Worm (Caenorhabditis elegans) whole organism, young adult: ENCODE measurements around the gene cgp-1.

ENCODE experiments used
- D2030.7 ChIP-seq: fragments of 200-800 bp; sonication (Bioruptor generic); IDR thresholded peaks from 2 replicates; pipeline ENCODE4 v1.3.6; 2022; ENCODE audit warnings: missing genetic modification reagents, missing genetic modification characterization, missing compliant biosample characterization
- F23B12.7 ChIP-seq: sonication (generic microtip); optimal IDR thresholded peaks from 2 replicates; lab custom pipeline; 2017; ENCODE audit warnings: missing genetic modification characterization, mild to moderate bottlenecking, missing compliant biosample characterization, antibody characterized with exemption, moderate library complexity; ENCODE audit not compliant: insufficient read depth
- F55B11.4 ChIP-seq: sonication (generic microtip); optimal IDR thresholded peaks from 2 replicates; lab custom pipeline; 2016; ENCODE audit warnings: missing compliant biosample characterization, missing genetic modification characterization, borderline replicate concordance; ENCODE audit not compliant: insufficient read depth
- K12H6.12 ChIP-seq: fragments of 200-800 bp; sonication (Bioruptor generic); optimal IDR thresholded peaks from 2 replicates; lab custom pipeline; 2018; ENCODE audit warnings: mild to moderate bottlenecking, missing genetic modification characterization, missing compliant biosample characterization
- ZK185.1 ChIP-seq: sonication (generic microtip); optimal IDR thresholded peaks from 2 replicates; lab custom pipeline; 2016; ENCODE audit warnings: mild to moderate bottlenecking, missing genetic modification characterization, missing compliant biosample characterization; ENCODE audit not compliant: poor library complexity, severe bottlenecking
- ama-1 ChIP-seq, 3 experiments: fragments of 150-350 bp in 1 of 3; sonication (generic microtip) in 2 of 3; optimal IDR thresholded peaks; 2 replicates each; lab custom pipeline; 2014 to 2018; ENCODE audit warnings: missing biosample characterization in 2 of 3, missing genetic modification characterization in 2 of 3, missing genetic modification reagents in 2 of 3
- ceh-79 ChIP-seq: sonication (generic microtip); optimal IDR thresholded peaks from 2 replicates; lab custom pipeline; 2017; ENCODE audit warnings: mild to moderate bottlenecking, missing genetic modification characterization, missing compliant biosample characterization
- dpl-1 ChIP-seq: fragments of 150-350 bp; optimal IDR thresholded peaks from 2 replicates; lab custom pipeline; 2014; ENCODE audit warnings: missing biosample characterization, missing genetic modification reagents, missing genetic modification characterization
- efl-1 ChIP-seq: fragments of 150-350 bp; optimal IDR thresholded peaks from 2 replicates; lab custom pipeline; 2014; ENCODE audit warnings: missing biosample characterization, missing genetic modification reagents, missing genetic modification characterization
- hsf-1 ChIP-seq: fragments of 200-800 bp; sonication (Bioruptor generic); IDR thresholded peaks from 2 replicates; pipeline ENCODE4 v1.3.6; 2022; ENCODE audit warnings: missing genetic modification reagents, missing genetic modification characterization, missing compliant biosample characterization
- lin-35 ChIP-seq, 3 experiments: fragments of 150-350 bp in 2 of 3; sonication (generic microtip) in 1 of 3; optimal IDR thresholded peaks; 2 replicates each; lab custom pipeline; 2014 to 2018; ENCODE audit warnings: missing biosample characterization in 3 of 3, missing genetic modification characterization in 3 of 3, missing genetic modification reagents in 3 of 3
- pha-4 ChIP-seq: fragments of 150-350 bp; sonication (generic microtip); optimal IDR thresholded peaks from 2 replicates; lab custom pipeline; 2014; ENCODE audit warnings: missing biosample characterization, missing genetic modification reagents, missing genetic modification characterization
- somi-1 ChIP-seq: fragments of 200-800 bp; sonication (Bioruptor generic); optimal IDR thresholded peaks from 2 replicates; lab custom pipeline; 2018; ENCODE audit warnings: mild to moderate bottlenecking, missing genetic modification characterization, missing compliant biosample characterization

ce11 chrV:152156-152555 is 29.6 kb upstream of the cgp-1 start:
- no peak for TF ChIP-seq K12H6.12 (tag; lab: Kevin White, UChicago)
- TF ChIP-seq D2030.7 (GFP tag; lab: Robert Waterston, UW): no peak
- TF ChIP-seq lin-35 (GFP tag; optimal IDR thresholded peaks at IDR 0.05; lab: Kevin White, UChicago): no peak
- TF ChIP-seq dpl-1 (GFP tag; lab: Kevin White, UChicago): no peak
- no peak for TF ChIP-seq ZK185.1 (tag; lab: Kevin White, UChicago)
- no peak for TF ChIP-seq hsf-1
- no peak for TF ChIP-seq efl-1 (GFP tag; lab: Kevin White, UChicago)
- TF ChIP-seq ceh-79 (tag; lab: Kevin White, UChicago): no peak
- TF ChIP-seq F55B11.4 (tag; lab: Kevin White, UChicago): no peak
- no peak for TF ChIP-seq ama-1 (optimal IDR thresholded peaks at IDR 0.05; lab: Kevin White, UChicago)
- TF ChIP-seq ama-1 (GFP tag; optimal IDR thresholded peaks at IDR 0.05; lab: Kevin White, UChicago): no peak
- TF ChIP-seq pha-4 (tag; lab: Kevin White, UChicago): no peak
- TF ChIP-seq F23B12.7 (tag; lab: Kevin White, UChicago): no peak
- TF ChIP-seq somi-1 (GFP tag; lab: Kevin White, UChicago): no peak
